Worm (Caenorhabditis elegans) whole organism, L1 larva: Measurements from ENCODE around the gene T11B7.5.
A peak's percentile ranks its signal among the peaks of the same experiment; 100 is the strongest.

Experiments used
- C16A3.4 ChIP-seq: fragments of 150-350 bp; optimal IDR thresholded peaks from 2 replicates; lab custom pipeline; 2014; ENCODE audit warnings: missing biosample characterization, missing genetic modification characterization
- F16B12.6 ChIP-seq: fragments of 150-350 bp; optimal IDR thresholded peaks from 2 replicates; lab custom pipeline; 2014; ENCODE audit warnings: missing biosample characterization, missing genetic modification characterization
- aly-2 ChIP-seq: fragments of 150-350 bp; optimal IDR thresholded peaks from 2 replicates; lab custom pipeline; 2014; ENCODE audit warnings: missing biosample characterization, missing genetic modification characterization
- blmp-1 ChIP-seq: fragments of 150-350 bp; optimal IDR thresholded peaks from 2 replicates; lab custom pipeline; 2014; ENCODE audit warnings: missing biosample characterization, missing genetic modification characterization
- ceh-8 ChIP-seq: fragments of 200-800 bp; sonication (Bioruptor generic); optimal IDR thresholded peaks from 2 replicates; lab custom pipeline; 2018; ENCODE audit warnings: mild to moderate bottlenecking, missing genetic modification characterization, moderate library complexity, missing compliant biosample characterization
- ceh-82 ChIP-seq, 3 experiments: fragments of 150-350 bp in 1 of 3; sonication (generic microtip) in 2 of 3; optimal IDR thresholded peaks; 2 replicates each; lab custom pipeline; 2014 to 2017; ENCODE audit warnings: missing biosample characterization in 3 of 3, missing genetic modification characterization in 3 of 3
- ces-1 ChIP-seq: fragments of 150-350 bp; optimal IDR thresholded peaks from 2 replicates; lab custom pipeline; 2014; ENCODE audit warnings: missing biosample characterization, missing genetic modification reagents, missing genetic modification characterization
- dpl-1 ChIP-seq, 3 experiments: fragments of 150-350 bp in 2 of 3; sonication (generic microtip) in 1 of 3; optimal IDR thresholded peaks; 2 replicates each; lab custom pipeline; 2014 to 2017; ENCODE audit warnings: missing biosample characterization in 3 of 3, missing genetic modification characterization in 3 of 3, missing genetic modification reagents in 3 of 3
- dsc-1 ChIP-seq: sonication (generic microtip); optimal IDR thresholded peaks from 2 replicates; lab custom pipeline; 2016; ENCODE audit warnings: mild to moderate bottlenecking, missing genetic modification characterization, missing compliant biosample characterization
- efl-1 ChIP-seq, 4 experiments: fragments of 150-350 bp; optimal IDR thresholded peaks in 3 of 4; peaks in 1 of 4; 1 replicate in 1 of 4; 2 replicates in 3 of 4; lab custom pipeline; 2014; ENCODE audit warnings: missing biosample characterization in 2 of 4, missing genetic modification characterization in 2 of 4, missing genetic modification reagents in 2 of 4
- egl-13 ChIP-seq: sonication (generic microtip); optimal IDR thresholded peaks from 2 replicates; lab custom pipeline; 2016; ENCODE audit warnings: missing genotype, missing genetic modification reagents, missing genetic modification characterization, missing compliant biosample characterization
- elt-3 ChIP-seq, 6 experiments: fragments of 150-350 bp in 1 of 6; sonication (generic microtip); optimal IDR thresholded peaks; 2 replicates each; lab custom pipeline; 2017 to 2018; ENCODE audit warnings: missing biosample characterization in 6 of 6, missing genetic modification characterization in 6 of 6, inconsistent platforms in 1 of 6
- fkh-4 ChIP-seq: sonication (generic microtip); optimal IDR thresholded peaks from 2 replicates; lab custom pipeline; 2016; ENCODE audit warnings: missing compliant biosample characterization, missing genetic modification characterization, borderline replicate concordance
- fos-1 ChIP-seq: fragments of 150-350 bp; optimal IDR thresholded peaks from 2 replicates; lab custom pipeline; 2014; ENCODE audit warnings: missing biosample characterization, missing genetic modification characterization
- grh-1 ChIP-seq: fragments of 200-800 bp; sonication (Bioruptor generic); IDR thresholded peaks from 2 replicates; pipeline ENCODE4 v1.3.6; 2022; ENCODE audit warnings: missing genetic modification reagents, missing genetic modification characterization, missing compliant biosample characterization
- hlh-4 ChIP-seq: sonication (generic microtip); optimal IDR thresholded peaks from 2 replicates; lab custom pipeline; 2016; ENCODE audit warnings: mild to moderate bottlenecking, missing genetic modification characterization, missing compliant biosample characterization
- hpl-2 ChIP-seq: fragments of 150-350 bp; optimal IDR thresholded peaks from 2 replicates; lab custom pipeline; 2014; ENCODE audit warnings: missing biosample characterization, missing genetic modification reagents, missing genetic modification characterization
- isw-1 ChIP-seq: fragments of 200-800 bp; sonication (Bioruptor generic); IDR thresholded peaks from 2 replicates; pipeline ENCODE4 v1.3.6; 2022; ENCODE audit warnings: missing genetic modification characterization, missing compliant biosample characterization
- lin-13 ChIP-seq: fragments of 150-350 bp; optimal IDR thresholded peaks from 2 replicates; lab custom pipeline; 2014; ENCODE audit warnings: missing biosample characterization, missing genetic modification reagents, missing genetic modification characterization
- lin-14 ChIP-seq: fragments of 200-800 bp; sonication (Bioruptor generic); optimal IDR thresholded peaks from 2 replicates; lab custom pipeline; 2018; ENCODE audit warnings: mild to moderate bottlenecking, missing genetic modification characterization, moderate library complexity, missing compliant biosample characterization
- lin-15B ChIP-seq: fragments of 150-350 bp; sonication (generic microtip); optimal IDR thresholded peaks from 3 replicates; lab custom pipeline; 2014; ENCODE audit warnings: missing biosample characterization, missing genetic modification characterization
- lin-35 ChIP-seq, 2 experiments: fragments of 150-350 bp; optimal IDR thresholded peaks; 2 replicates each; lab custom pipeline; 2014; ENCODE audit warnings: missing biosample characterization in 2 of 2, missing genetic modification characterization in 2 of 2, missing genetic modification reagents in 2 of 2
- lsy-2 ChIP-seq, 2 experiments: fragments of 150-350 bp; optimal IDR thresholded peaks; 2 replicates each; lab custom pipeline; 2014; ENCODE audit warnings: missing biosample characterization in 2 of 2, missing genetic modification characterization in 2 of 2
- mab-9 ChIP-seq: fragments of 200-800 bp; sonication (Bioruptor generic); IDR thresholded peaks from 2 replicates; pipeline ENCODE4 v1.3.6; 2022; ENCODE audit warnings: missing genetic modification reagents, missing genetic modification characterization, missing compliant biosample characterization
- mdl-1 ChIP-seq, 2 experiments: fragments of 150-350 bp; optimal IDR thresholded peaks; 2 replicates each; lab custom pipeline; 2014 to 2017; ENCODE audit warnings: missing biosample characterization in 2 of 2, missing genetic modification characterization in 2 of 2, inconsistent platforms in 1 of 2
- mep-1 ChIP-seq: fragments of 150-350 bp; optimal IDR thresholded peaks from 2 replicates; lab custom pipeline; 2014; ENCODE audit warnings: missing biosample characterization, missing genetic modification characterization
- nhr-19 ChIP-seq: fragments of 200-800 bp; sonication (Bioruptor generic); conservative IDR thresholded peaks from 2 replicates; pipeline ENCODE4 v1.3.6; 2022; ENCODE audit warnings: missing genetic modification characterization, missing compliant biosample characterization
- nhr-20 ChIP-seq: sonication (generic microtip); optimal IDR thresholded peaks from 2 replicates; lab custom pipeline; 2016; ENCODE audit warnings: mild to moderate bottlenecking, missing genetic modification characterization, missing compliant biosample characterization
- nhr-237 ChIP-seq: fragments of 150-350 bp; optimal IDR thresholded peaks from 2 replicates; lab custom pipeline; 2014; ENCODE audit warnings: missing biosample characterization, missing genetic modification characterization
- nhr-28 ChIP-seq: fragments of 150-350 bp; optimal IDR thresholded peaks from 2 replicates; lab custom pipeline; 2014; ENCODE audit warnings: missing biosample characterization, missing genetic modification characterization
- nhr-76 ChIP-seq: sonication (generic microtip); optimal IDR thresholded peaks from 2 replicates; lab custom pipeline; 2017; ENCODE audit warnings: missing biosample characterization, missing genetic modification characterization
- nhr-90 ChIP-seq: sonication (generic microtip); optimal IDR thresholded peaks from 2 replicates; lab custom pipeline; 2016; ENCODE audit warnings: mild to moderate bottlenecking, missing genetic modification characterization, missing compliant biosample characterization; ENCODE audit not compliant: poor library complexity
- pag-3 ChIP-seq: sonication (generic microtip); optimal IDR thresholded peaks from 2 replicates; lab custom pipeline; 2017; ENCODE audit warnings: missing genetic modification characterization, mild to moderate bottlenecking, missing compliant biosample characterization, antibody characterized with exemption, borderline replicate concordance; ENCODE audit not compliant: insufficient read depth
- rnt-1 ChIP-seq: sonication (generic microtip); optimal IDR thresholded peaks from 2 replicates; lab custom pipeline; 2016; ENCODE audit warnings: mild to moderate bottlenecking, missing genetic modification characterization, moderate library complexity, missing compliant biosample characterization
- skn-1 ChIP-seq: fragments of 150-350 bp; optimal IDR thresholded peaks from 2 replicates; lab custom pipeline; 2014; ENCODE audit warnings: missing biosample characterization, missing genetic modification characterization
- snpc-4 ChIP-seq: fragments of 150-350 bp; optimal IDR thresholded peaks from 2 replicates; lab custom pipeline; 2014; ENCODE audit warnings: missing biosample characterization, missing genetic modification characterization
- snu-23 ChIP-seq: sonication (generic microtip); optimal IDR thresholded peaks from 2 replicates; lab custom pipeline; 2016; ENCODE audit warnings: missing genetic modification characterization, missing compliant biosample characterization
- swsn-7 ChIP-seq: sonication (generic microtip); optimal IDR thresholded peaks from 2 replicates; lab custom pipeline; 2016; ENCODE audit warnings: missing genetic modification characterization, missing compliant biosample characterization
- tlp-1 ChIP-seq: fragments of 150-350 bp; optimal IDR thresholded peaks from 2 replicates; lab custom pipeline; 2014; ENCODE audit warnings: missing biosample characterization, missing genetic modification characterization
- unc-130 ChIP-seq: fragments of 150-350 bp; optimal IDR thresholded peaks from 2 replicates; lab custom pipeline; 2017; ENCODE audit warnings: missing biosample characterization, missing genetic modification characterization, inconsistent platforms
- unc-30 ChIP-seq: sonication (generic microtip); optimal IDR thresholded peaks from 2 replicates; lab custom pipeline; 2017; ENCODE audit warnings: missing biosample characterization, missing genetic modification characterization
- unc-98 ChIP-seq: fragments of 200-800 bp; sonication (Bioruptor generic); IDR thresholded peaks from 2 replicates; pipeline ENCODE4 v1.3.6; 2022; ENCODE audit warnings: missing genetic modification characterization, missing compliant biosample characterization
- xbp-1 ChIP-seq: sonication (generic microtip); optimal IDR thresholded peaks from 2 replicates; lab custom pipeline; 2016; ENCODE audit warnings: missing genetic modification characterization, missing compliant biosample characterization

The T11B7.5 gene

ce11 chrIV:8872958-8873357 is 17.1 kb upstream of the T11B7.5 start, which contains the start of gene C09G9.3:
TSS of gene C09G9.3 (minus strand) at chrIV:8873058.
- TF ChIP-seq pag-3 (tag; lab: Kevin White, UChicago) (no peak), ceh-8 (GFP tag; lab: Kevin White, UChicago) (no peak), hlh-4 (tag; lab: Kevin White, UChicago) (no peak), unc-98 (GFP tag; lab: Robert Waterston, UW) (no peak), fkh-4 (tag; lab: Kevin White, UChicago) (no peak), nhr-237 (tag; lab: Kevin White, UChicago) (no peak), nhr-76 (tag; lab: Kevin White, UChicago) (no peak)
- TF ChIP-seq, all 84 proteins: peak for 0

- TF ChIP-seq mdl-1 (tag; optimal IDR thresholded peaks at IDR 0.05; lab: Kevin White, UChicago) (peak in 1 of 2 experiments; percentile 34), efl-1 (optimal IDR thresholded peaks at IDR 0.05; lab: Kevin White, UChicago) (peak; percentile 96 to 99), efl-1 (GFP tag; optimal IDR thresholded peaks at IDR 0.05 in 1 of 2; lab: Kevin White, UChicago) (peak; percentile 96 to 99), lin-35 (GFP tag; optimal IDR thresholded peaks at IDR 0.05; lab: Kevin White, UChicago) (peak; percentile 95 to 97), hpl-2 (GFP tag; lab: Kevin White, UChicago) (no peak), dpl-1 (GFP tag; optimal IDR thresholded peaks at IDR 0.05; lab: Kevin White, UChicago) (peak; percentile 93 to 96 (median 95)), blmp-1 (tag; lab: Kevin White, UChicago) (peak; percentile 58), lsy-2 (tag; optimal IDR thresholded peaks at IDR 0.05; lab: Kevin White, UChicago) (peak in 1 of 2 experiments; percentile 60), isw-1 (no peak; the same call in 1 of the 2 replicates), lin-14 (GFP tag; lab: Kevin White, UChicago) (no peak), lin-13 (GFP tag; lab: Kevin White, UChicago) (peak; percentile 15), elt-3 (tag; optimal IDR thresholded peaks at IDR 0.05; lab: Kevin White, UChicago) (peak in 1 of 6 experiments; percentile 13), aly-2 (tag; lab: Kevin White, UChicago) (peak; percentile 11), dsc-1 (tag; lab: Kevin White, UChicago) (peak; percentile 53), snu-23 (GFP tag; lab: Kevin White, UChicago) (peak; percentile 72), nhr-19 (GFP tag; lab: Robert Waterston, UW) (peak; percentile 54), swsn-7 (peak; percentile 50), unc-130 (tag; lab: Kevin White, UChicago) (peak; percentile 46), hlh-4 (tag; lab: Kevin White, UChicago) (no peak), ceh-82 (tag; optimal IDR thresholded peaks at IDR 0.05; lab: Kevin White, UChicago) (peak; percentile 40 to 53 (median 43)), tlp-1 (tag; lab: Kevin White, UChicago) (no peak), rnt-1 (peak; percentile 58), egl-13 (tag; lab: Kevin White, UChicago) (peak; percentile 12), nhr-28 (no peak), grh-1 (GFP tag; lab: Robert Waterston, UW) (peak; percentile 38; the same call in 1 of the 2 replicates), nhr-20 (tag; lab: Kevin White, UChicago) (peak; percentile 59), ces-1 (GFP tag; lab: Kevin White, UChicago) (no peak), snpc-4 (tag; lab: Kevin White, UChicago) (peak; percentile 15), C16A3.4 (tag; lab: Kevin White, UChicago) (peak; percentile 37), lin-15B (tag; lab: Kevin White, UChicago) (peak; percentile 19), mep-1 (tag; lab: Kevin White, UChicago) (peak; percentile 72), mab-9 (no peak), skn-1 (tag; lab: Kevin White, UChicago) (peak; percentile 51), F16B12.6 (tag; lab: Kevin White, UChicago) (peak; percentile 18), nhr-90 (no peak), unc-30 (tag; lab: Kevin White, UChicago) (no peak), xbp-1 (tag; lab: Kevin White, UChicago) (peak; percentile 51), fos-1 (tag; lab: Kevin White, UChicago) (no peak)
Observed at ce11 chrIV:8869624-8870023, 13.8 kb upstream of the T11B7.5 start, which contains the start of gene npp-23. TSS of gene npp-23 (minus strand) at chrIV:8869679.
